Worm (Caenorhabditis elegans): ENCODE data around the gene ubxn-3.

ce11 chrII:237721-238120, 17.3 kb upstream of the ubxn-3 start, which contains the start of gene laat-1:
- no peak for TF ChIP-seq ztf-11 (tag; optimal IDR thresholded peaks at IDR 0.05)
- TF ChIP-seq nhr-237 (tag; optimal IDR thresholded peaks at IDR 0.05), result no peak

Data from whole organism, L3 larva.